Worm (Caenorhabditis elegans) whole organism, L3 larva: ENCODE measurements around the gene pdk-1.

Experiments used
- R02D3.7 ChIP-seq: fragments of 150-350 bp; optimal IDR thresholded peaks from 2 replicates; lab custom pipeline; 2014; ENCODE audit warnings: missing biosample characterization, missing genetic modification characterization
- ZK546.5 ChIP-seq: sonication (generic microtip); optimal IDR thresholded peaks from 2 replicates; lab custom pipeline; 2017; ENCODE audit warnings: missing biosample characterization, missing genetic modification characterization
- aly-2 ChIP-seq: fragments of 150-350 bp; optimal IDR thresholded peaks from 2 replicates; lab custom pipeline; 2014; ENCODE audit warnings: missing biosample characterization, missing genetic modification characterization
- ama-1 ChIP-seq: fragments of 150-350 bp; optimal IDR thresholded peaks from 2 replicates; lab custom pipeline; 2018
- ceh-16 ChIP-seq: sonication (generic microtip); optimal IDR thresholded peaks from 2 replicates; lab custom pipeline; 2017; ENCODE audit warnings: missing biosample characterization, missing genetic modification characterization
- ceh-28 ChIP-seq: fragments of 150-350 bp; optimal IDR thresholded peaks from 2 replicates; lab custom pipeline; 2014; ENCODE audit warnings: missing biosample characterization, missing genetic modification reagents, missing genetic modification characterization
- ceh-82 ChIP-seq: fragments of 150-350 bp; optimal IDR thresholded peaks from 2 replicates; lab custom pipeline; 2014; ENCODE audit warnings: missing biosample characterization, missing genetic modification characterization
- ceh-9 ChIP-seq: sonication (generic microtip); optimal IDR thresholded peaks from 2 replicates; lab custom pipeline; 2018; ENCODE audit warnings: missing biosample characterization, missing genetic modification characterization
- daf-12 ChIP-seq: fragments of 150-350 bp; optimal IDR thresholded peaks from 2 replicates; lab custom pipeline; 2014; ENCODE audit warnings: missing biosample characterization, missing genetic modification reagents, missing genetic modification characterization
- egl-27 ChIP-seq: sonication (generic microtip); optimal IDR thresholded peaks from 4 replicates; lab custom pipeline; 2017; ENCODE audit warnings: missing biosample characterization, missing genetic modification reagents, missing genetic modification characterization
- egl-5 ChIP-seq: fragments of 150-350 bp; optimal IDR thresholded peaks from 2 replicates; lab custom pipeline; 2017; ENCODE audit warnings: missing biosample characterization, missing genetic modification reagents, missing genetic modification characterization, inconsistent platforms
- elt-1 ChIP-seq: fragments of 150-350 bp; optimal IDR thresholded peaks from 2 replicates; lab custom pipeline; 2014; ENCODE audit warnings: missing biosample characterization, missing genetic modification characterization
- elt-2 ChIP-seq: sonication (generic microtip); optimal IDR thresholded peaks from 2 replicates; lab custom pipeline; 2016; ENCODE audit warnings: missing genetic modification reagents, mild to moderate bottlenecking, missing genetic modification characterization, missing compliant biosample characterization
- elt-3 ChIP-seq, 3 experiments: fragments of 150-350 bp in 1 of 3; sonication (generic microtip) in 2 of 3; optimal IDR thresholded peaks; 2 replicates in 2 of 3; 4 replicates in 1 of 3; lab custom pipeline; 2014 to 2017; ENCODE audit warnings: missing biosample characterization in 3 of 3, missing genetic modification characterization in 3 of 3
- eor-1 ChIP-seq, 2 experiments: fragments of 150-350 bp; optimal IDR thresholded peaks; 2 replicates each; lab custom pipeline; 2014 to 2018; ENCODE audit warnings: missing biosample characterization in 2 of 2, missing genetic modification characterization in 2 of 2
- fkh-10 ChIP-seq: sonication (generic microtip); optimal IDR thresholded peaks from 2 replicates; lab custom pipeline; 2017; ENCODE audit warnings: missing biosample characterization, missing genetic modification reagents, missing genetic modification characterization
- fos-1 ChIP-seq: fragments of 150-350 bp; optimal IDR thresholded peaks from 2 replicates; lab custom pipeline; 2014; ENCODE audit warnings: missing biosample characterization, missing genetic modification characterization
- jun-1 ChIP-seq: fragments of 150-350 bp; optimal IDR thresholded peaks from 2 replicates; lab custom pipeline; 2014; ENCODE audit warnings: missing biosample characterization, missing genetic modification reagents, missing genetic modification characterization
- lin-15B ChIP-seq: fragments of 150-350 bp; optimal IDR thresholded peaks from 2 replicates; lab custom pipeline; 2014; ENCODE audit warnings: missing biosample characterization, missing genetic modification characterization
- mdl-1 ChIP-seq: fragments of 150-350 bp; optimal IDR thresholded peaks from 2 replicates; lab custom pipeline; 2014; ENCODE audit warnings: missing biosample characterization, missing genetic modification characterization
- mml-1 ChIP-seq: fragments of 150-350 bp; sonication (generic microtip); optimal IDR thresholded peaks from 3 replicates; lab custom pipeline; 2014; ENCODE audit warnings: missing biosample characterization, missing genetic modification characterization
- nfya-1 ChIP-seq: sonication (generic microtip); optimal IDR thresholded peaks from 2 replicates; lab custom pipeline; 2017; ENCODE audit warnings: missing genetic modification characterization, mild to moderate bottlenecking, missing compliant biosample characterization, antibody characterized with exemption, moderate library complexity; ENCODE audit not compliant: insufficient read depth
- nhr-12 ChIP-seq: fragments of 150-350 bp; optimal IDR thresholded peaks from 2 replicates; lab custom pipeline; 2014; ENCODE audit warnings: missing biosample characterization, missing genetic modification characterization
- nhr-23 ChIP-seq: fragments of 150-350 bp; optimal IDR thresholded peaks from 2 replicates; lab custom pipeline; 2014; ENCODE audit warnings: missing biosample characterization, missing genetic modification reagents, missing genetic modification characterization
- nhr-237 ChIP-seq: fragments of 150-350 bp; optimal IDR thresholded peaks from 2 replicates; lab custom pipeline; 2014; ENCODE audit warnings: missing biosample characterization, missing genetic modification characterization
- nhr-28 ChIP-seq: fragments of 150-350 bp; optimal IDR thresholded peaks from 2 replicates; lab custom pipeline; 2014; ENCODE audit warnings: missing biosample characterization, missing genetic modification characterization
- nhr-67 ChIP-seq: fragments of 150-350 bp; optimal IDR thresholded peaks from 2 replicates; lab custom pipeline; 2014; ENCODE audit warnings: missing biosample characterization, missing genetic modification characterization
- nhr-77 ChIP-seq: fragments of 150-350 bp; optimal IDR thresholded peaks from 2 replicates; lab custom pipeline; 2014; ENCODE audit warnings: missing biosample characterization, missing genetic modification characterization
- pha-4 ChIP-seq: fragments of 150-350 bp; optimal IDR thresholded peaks from 2 replicates; lab custom pipeline; 2014; ENCODE audit warnings: missing biosample characterization, missing genetic modification reagents, missing genetic modification characterization
- pqm-1 ChIP-seq: fragments of 150-350 bp; optimal IDR thresholded peaks from 2 replicates; lab custom pipeline; 2017; ENCODE audit warnings: missing biosample characterization, missing genetic modification characterization, inconsistent platforms
- sea-2 ChIP-seq: fragments of 150-350 bp; sonication (generic microtip); optimal IDR thresholded peaks from 4 replicates; lab custom pipeline; 2014; ENCODE audit warnings: missing biosample characterization, missing genetic modification reagents, missing genetic modification characterization
- skn-1 ChIP-seq: fragments of 150-350 bp; optimal IDR thresholded peaks from 2 replicates; lab custom pipeline; 2014; ENCODE audit warnings: missing biosample characterization, missing genetic modification characterization
- snpc-4 ChIP-seq: fragments of 150-350 bp; optimal IDR thresholded peaks from 2 replicates; lab custom pipeline; 2014; ENCODE audit warnings: missing biosample characterization, missing genetic modification characterization
- tbx-2 ChIP-seq: sonication (generic microtip); optimal IDR thresholded peaks from 2 replicates; lab custom pipeline; 2016; ENCODE audit warnings: mild to moderate bottlenecking, missing genetic modification characterization, missing compliant biosample characterization
- unc-39 ChIP-seq: sonication (generic microtip); optimal IDR thresholded peaks from 4 replicates; lab custom pipeline; 2017; ENCODE audit warnings: missing biosample characterization, missing genetic modification characterization
- unc-62 ChIP-seq: fragments of 150-350 bp; sonication (generic microtip); optimal IDR thresholded peaks from 4 replicates; lab custom pipeline; 2014; ENCODE audit warnings: missing biosample characterization, missing genetic modification reagents, missing genetic modification characterization

pdk-1 gene

DNA sequence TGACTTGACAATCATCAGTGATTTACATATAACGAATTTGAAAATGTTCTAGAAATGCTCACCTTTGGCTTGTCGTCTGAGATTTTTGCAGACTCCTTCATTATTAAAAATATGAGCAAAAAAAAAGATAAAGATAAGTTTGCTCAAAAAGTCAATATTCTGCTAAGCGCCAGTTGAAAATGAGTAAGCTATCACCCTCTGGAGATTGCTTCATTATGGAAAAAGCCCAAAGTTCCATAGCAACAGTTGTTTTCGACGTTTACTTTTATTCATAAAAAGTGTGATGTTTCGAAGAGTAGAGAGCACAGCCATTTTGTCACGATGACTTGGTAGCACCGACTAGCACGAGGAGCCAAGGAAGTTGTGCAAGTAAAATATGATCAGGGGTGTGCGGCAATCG, 37.2 kb downstream of the pdk-1 start, which contains the start of gene F56C3.3:
Gene F56C3.3 (minus strand): TSS at position 101 of the 400 bp plus-strand sequence.
- TF ChIP-seq skn-1 (tag; lab: Kevin White, UChicago) (no peak), egl-5 (tag; lab: Kevin White, UChicago) (no peak), ceh-16 (tag; lab: Kevin White, UChicago) (no peak), nhr-23 (no peak), nhr-12 (tag; lab: Kevin White, UChicago) (no peak), elt-3 (tag; optimal IDR thresholded peaks at IDR 0.05; lab: Kevin White, UChicago) (no peak), elt-2 (no peak), nhr-28 (tag; lab: Kevin White, UChicago) (no peak), daf-12 (no peak), jun-1 (tag; lab: Kevin White, UChicago) (no peak), tbx-2 (tag; lab: Kevin White, UChicago) (no peak), pha-4 (tag; lab: Kevin White, UChicago) (no peak), pqm-1 (no peak), R02D3.7 (tag; lab: Kevin White, UChicago) (no peak), egl-27 (tag; lab: Kevin White, UChicago) (no peak), fkh-10 (GFP tag; lab: Kevin White, UChicago) (no peak)
- TF ChIP-seq, all 47 proteins: peak for 0

DNA sequence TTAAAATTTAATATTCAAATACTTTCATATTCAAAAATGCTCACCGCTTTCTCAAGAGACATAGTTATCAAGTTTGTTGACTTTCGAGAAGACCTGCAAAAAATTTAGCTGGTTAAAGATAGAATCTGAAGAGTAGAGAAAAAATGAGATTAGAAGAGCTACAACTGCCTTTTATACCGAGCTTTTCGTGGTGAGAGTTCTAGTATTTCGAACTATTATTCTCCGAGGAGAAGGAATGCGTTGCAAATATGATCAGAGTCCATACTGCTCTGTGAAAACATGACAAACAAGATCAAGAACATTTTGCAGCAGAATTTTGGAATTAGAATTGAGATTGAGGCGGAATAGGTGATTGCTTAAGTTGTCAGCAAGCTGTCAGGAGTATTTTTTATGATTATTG, 39.5 kb downstream of the pdk-1 start, which contains the start of gene F56C3.4:
Gene F56C3.4 (minus strand): TSS at position 101 of the 400 bp plus-strand sequence.
- TF ChIP-seq ceh-82 (tag; lab: Kevin White, UChicago) (no peak), elt-1 (tag; lab: Kevin White, UChicago) (no peak), pqm-1 (no peak), sea-2 (no peak), ceh-9 (no peak), nfya-1 (no peak), ZK546.5 (no peak), unc-39 (tag; lab: Kevin White, UChicago) (no peak), mdl-1 (tag; lab: Kevin White, UChicago) (no peak), nhr-77 (tag; lab: Kevin White, UChicago) (no peak), ceh-16 (tag; lab: Kevin White, UChicago) (no peak)

DNA sequence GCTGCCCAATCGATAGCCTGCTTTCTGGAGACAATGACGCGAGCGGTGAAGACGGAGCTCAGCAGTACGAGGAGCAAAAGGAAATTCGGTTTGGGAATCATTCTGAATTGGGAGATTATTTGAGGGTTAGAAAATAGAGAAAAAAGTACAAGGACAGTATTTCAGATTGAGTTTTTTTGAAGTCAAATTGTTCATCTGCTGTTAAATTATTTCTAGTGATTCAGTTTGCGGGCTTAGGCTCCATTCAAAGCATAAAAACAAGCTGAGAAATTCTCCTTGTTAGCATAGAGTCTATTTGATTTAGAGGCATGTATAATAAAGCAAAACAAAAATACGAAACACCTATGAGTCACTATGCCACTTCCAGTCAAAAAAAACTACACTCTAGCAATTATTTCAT, 46.3 kb downstream of the pdk-1 start, which contains the start of gene dgn-2:
Gene dgn-2 (minus strand): TSS at position 101 of the 400 bp plus-strand sequence.
- TF ChIP-seq daf-12 = no peak
- TF ChIP-seq mdl-1 (tag; lab: Kevin White, UChicago) = no peak
- TF ChIP-seq lin-15B (tag; lab: Kevin White, UChicago) = no peak
- TF ChIP-seq elt-3 (tag; optimal IDR thresholded peaks at IDR 0.05; lab: Kevin White, UChicago) = no peak
- no peak for TF ChIP-seq fos-1 (tag; lab: Kevin White, UChicago)
- no peak for TF ChIP-seq nhr-237 (tag; lab: Kevin White, UChicago)
- no peak for TF ChIP-seq jun-1 (tag; lab: Kevin White, UChicago)
- TF ChIP-seq nhr-67 (tag; lab: Kevin White, UChicago) = no peak
- TF ChIP-seq eor-1 (tag; optimal IDR thresholded peaks at IDR 0.05; lab: Kevin White, UChicago) = no peak
- no peak for TF ChIP-seq mml-1
- TF ChIP-seq pqm-1 = no peak
- no peak for TF ChIP-seq ceh-82 (tag; lab: Kevin White, UChicago)

DNA sequence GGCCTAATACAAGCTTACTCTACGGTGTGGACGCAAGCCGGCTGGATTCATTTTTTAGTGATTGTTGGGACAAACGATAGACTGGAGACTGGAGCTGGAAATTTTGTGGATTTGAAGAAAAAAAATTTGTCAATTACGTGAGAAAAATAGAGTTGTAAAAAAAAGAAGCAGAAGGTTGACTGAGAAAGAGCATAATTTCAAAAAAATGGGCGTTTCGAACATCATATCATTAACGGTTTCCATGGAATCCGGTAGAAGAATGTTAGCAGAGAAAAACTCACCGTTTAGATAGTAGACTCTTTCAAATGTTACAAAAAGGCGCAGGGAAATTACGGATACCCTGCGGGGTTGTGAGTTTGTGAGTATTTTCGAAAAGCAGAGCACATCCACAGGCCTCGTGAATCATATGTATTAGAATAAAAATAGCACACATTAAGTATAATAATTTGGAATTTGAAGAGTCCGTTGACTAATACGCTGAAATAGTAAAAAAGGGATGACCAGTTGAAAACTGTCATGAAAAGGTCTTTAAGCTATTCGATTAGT, 49.7 kb downstream of the pdk-1 start, which contains the start of gene F56C3.7:
Gene F56C3.7 (minus strand): TSS at position 51 of the 546 bp plus-strand sequence.
- TF ChIP-seq elt-2 (peak; percentile 9), ZK546.5 (no peak), mdl-1 (tag; lab: Kevin White, UChicago) (no peak), ama-1 (no peak), egl-5 (tag; lab: Kevin White, UChicago) (no peak), aly-2 (tag; lab: Kevin White, UChicago) (no peak), nhr-67 (tag; lab: Kevin White, UChicago) (no peak), mml-1 (no peak), ceh-28 (tag; lab: Kevin White, UChicago) (peak; percentile 10), unc-62 (no peak), tbx-2 (tag; lab: Kevin White, UChicago) (peak; percentile 2), snpc-4 (tag; lab: Kevin White, UChicago) (no peak), unc-39 (tag; lab: Kevin White, UChicago) (no peak)
